Fruit fly (Drosophila melanogaster): ENCODE data around the gene CG6678.
A peak's percentile ranks its signal among the peaks of the same experiment; 100 is the strongest.

CG6678 gene

dm6 chr3R:21870158-21870971, 16.5 kb upstream of the CG6678 start, which contains the start of gene CG31431 (continued):
- peak; percentile 75 for TF ChIP-seq fd102C (GFP tag; optimal IDR thresholded peaks at IDR 0.05)
- TF ChIP-seq en (GFP tag; optimal IDR thresholded peaks at IDR 0.05): peak; percentile 95
- TF ChIP-seq Doc3 (GFP tag; IDR thresholded peaks at IDR 0.05; ENCODE audit: partially characterized antibody): no peak
- peak; percentile 97 for TF ChIP-seq Taf1 (GFP tag; IDR thresholded peaks at IDR 0.05)
- peak; percentile 15 for TF ChIP-seq gfzf (GFP tag; optimal IDR thresholded peaks at IDR 0.05)
- peak; percentile 93 for TF ChIP-seq Sox100B (GFP tag; optimal IDR thresholded peaks at IDR 0.05)
- TF ChIP-seq ssp (GFP tag; IDR thresholded peaks at IDR 0.05): peak; percentile 89
- TF ChIP-seq Trl (optimal IDR thresholded peaks at IDR 0.05): no peak
- peak; percentile 98 for TF ChIP-seq Trl (GFP tag; optimal IDR thresholded peaks at IDR 0.05)
- peak; percentile 96 for TF ChIP-seq Camta (GFP tag; optimal IDR thresholded peaks at IDR 0.05)
- no peak for TF ChIP-seq inv (GFP tag; IDR thresholded peaks at IDR 0.05; ENCODE audit: partially characterized antibody)
- TF ChIP-seq CG12236 (GFP tag; optimal IDR thresholded peaks at IDR 0.05): peak; percentile 93
- peak; percentile 96 for TF ChIP-seq fd3F (GFP tag; optimal IDR thresholded peaks at IDR 0.05)
- TF ChIP-seq Ets65A (GFP tag): peak; percentile 99
- TF ChIP-seq CG15073 (GFP tag; optimal IDR thresholded peaks at IDR 0.05): peak; percentile 78
- TF ChIP-seq CG9215 (GFP tag; IDR thresholded peaks at IDR 0.05): peak; percentile 96
- peak; percentile 97 for TF ChIP-seq ara (GFP tag; IDR thresholded peaks at IDR 0.05)
- TF ChIP-seq Hr78 (GFP tag; optimal IDR thresholded peaks at IDR 0.05): peak in 1 of 2 experiments; percentile 76
- TF ChIP-seq CG13424 (tag; optimal IDR thresholded peaks at IDR 0.05): peak; percentile 97
- peak; percentile 93 for TF ChIP-seq Abd-B (GFP tag; optimal IDR thresholded peaks at IDR 0.05)
- peak; percentile 94 for TF ChIP-seq CG10462 (GFP tag; optimal IDR thresholded peaks at IDR 0.05)
- peak; percentile 90 for TF ChIP-seq wor (GFP tag; IDR thresholded peaks at IDR 0.05)
- peak; percentile 94 for TF ChIP-seq ab (GFP tag; optimal IDR thresholded peaks at IDR 0.05)
- peak; percentile 98 for TF ChIP-seq caup (GFP tag; optimal IDR thresholded peaks at IDR 0.05; ENCODE audit: severe bottlenecking)
- peak; percentile 92 for TF ChIP-seq CG30431 (GFP tag; optimal IDR thresholded peaks at IDR 0.05)
- no peak for TF ChIP-seq D (optimal IDR thresholded peaks at IDR 0.05)
- TF ChIP-seq D (GFP tag; optimal IDR thresholded peaks at IDR 0.05): peak; percentile 94
- no peak for TF ChIP-seq hb (GFP tag; IDR thresholded peaks at IDR 0.05; ENCODE audit: partially characterized antibody)
- TF ChIP-seq CG42726 (GFP tag; IDR thresholded peaks at IDR 0.05; ENCODE audit: partially characterized antibody): no peak
- peak; percentile 99 for TF ChIP-seq lab (GFP tag; optimal IDR thresholded peaks at IDR 0.05)
- TF ChIP-seq sd (tag; optimal IDR thresholded peaks at IDR 0.05): peak; percentile 93
- TF ChIP-seq D19A (tag; optimal IDR thresholded peaks at IDR 0.05): peak; percentile 94
- TF ChIP-seq CG4282 (GFP tag; optimal IDR thresholded peaks at IDR 0.05): peak; percentile 92
- TF ChIP-seq CG13775 (GFP tag; optimal IDR thresholded peaks at IDR 0.05): peak; percentile 95
- peak; percentile 45 for TF ChIP-seq pfk (GFP tag; optimal IDR thresholded peaks at IDR 0.05)
- peak; percentile 73 to 97 for TF ChIP-seq eve (GFP tag; optimal IDR thresholded peaks at IDR 0.05)
- peak; percentile 91 for TF ChIP-seq btn (GFP tag; optimal IDR thresholded peaks at IDR 0.05)
- TF ChIP-seq onecut (GFP tag; IDR thresholded peaks at IDR 0.05): peak; percentile 93
- peak; percentile 96 for TF ChIP-seq CG4404 (GFP tag; IDR thresholded peaks at IDR 0.05)
- TF ChIP-seq Dbx (GFP tag; IDR thresholded peaks at IDR 0.05): peak; percentile 98
- TF ChIP-seq CG15696 (tag; optimal IDR thresholded peaks at IDR 0.05): peak; percentile 96
- peak; percentile 99 for TF ChIP-seq sob (GFP tag; IDR thresholded peaks at IDR 0.05)
- peak; percentile 95 for TF ChIP-seq Awh (GFP tag; IDR thresholded peaks at IDR 0.05)
- peak; percentile 97 for TF ChIP-seq Side (GFP tag; optimal IDR thresholded peaks at IDR 0.05)
- TF ChIP-seq CG16863 (GFP tag; optimal IDR thresholded peaks at IDR 0.05): peak; percentile 96
- peak; percentile 81 for TF ChIP-seq CG18011 (GFP tag; optimal IDR thresholded peaks at IDR 0.05)
- TF ChIP-seq CG2202 (tag; optimal IDR thresholded peaks at IDR 0.05): peak; percentile 86
- peak; percentile 96 for TF ChIP-seq chm (GFP tag; IDR thresholded peaks at IDR 0.05)
- peak; percentile 97 for TF ChIP-seq crc (GFP tag; optimal IDR thresholded peaks at IDR 0.05)
